Fruit fly (Drosophila melanogaster) whole organism, wandering third instar larva: ENCODE measurements around the gene Scgbeta.
A peak's percentile ranks its signal among the peaks of the same experiment; 100 is the strongest.

Experiments
- Abd-B ChIP-seq: fragments of >200 bp; optimal IDR thresholded peaks from 2 replicates; lab custom pipeline; 2017; ENCODE audit warnings: missing biosample characterization, missing genetic modification characterization
- CG32264 ChIP-seq: fragments of 200-800 bp; sonication (Bioruptor generic); optimal IDR thresholded peaks from 2 replicates; lab custom pipeline; 2016; ENCODE audit warnings: missing biosample characterization, missing genetic modification characterization
- CG9705 ChIP-seq: fragments of 200-800 bp; sonication (Bioruptor generic); optimal IDR thresholded peaks from 2 replicates; lab custom pipeline; 2018; ENCODE audit warnings: missing biosample characterization, mild to moderate bottlenecking, missing genetic modification characterization
- CrebA ChIP-seq: fragments of 200-800 bp; sonication (Bioruptor generic); optimal IDR thresholded peaks from 2 replicates; lab custom pipeline; 2016; ENCODE audit warnings: missing biosample characterization, mild to moderate bottlenecking, missing genetic modification characterization, borderline replicate concordance
- Dfd ChIP-seq: fragments of >200 bp; optimal IDR thresholded peaks from 2 replicates; lab custom pipeline; 2017; ENCODE audit warnings: missing biosample characterization, missing genetic modification characterization
- Dif ChIP-seq: fragments of 200-275, 200-300 bp; sonication (Bioruptor generic); optimal IDR thresholded peaks from 2 replicates; lab custom pipeline; 2018; ENCODE audit warnings: missing biosample characterization, missing genetic modification characterization; ENCODE audit not compliant: partially characterized antibody
- GATAd ChIP-seq: sonication (Bioruptor generic); optimal IDR thresholded peaks from 2 replicates; lab custom pipeline; 2016; ENCODE audit warnings: missing biosample characterization, missing genetic modification characterization
- HLH106 ChIP-seq: fragments of 200-800 bp; optimal IDR thresholded peaks from 3 replicates; lab custom pipeline; 2019; ENCODE audit warnings: missing biosample characterization, mild to moderate bottlenecking, missing genetic modification characterization, moderate library complexity
- Hnf4 ChIP-seq: fragments of 200-800 bp; sonication (Bioruptor generic); optimal IDR thresholded peaks from 2 replicates; lab custom pipeline; 2016; ENCODE audit warnings: missing biosample characterization, mild to moderate bottlenecking, missing genetic modification characterization
- Hr78 ChIP-seq: fragments of >200 bp; optimal IDR thresholded peaks from 2 replicates; lab custom pipeline; 2017; ENCODE audit warnings: missing biosample characterization, missing genetic modification characterization
- Hr83 ChIP-seq: fragments of 200-300 bp; sonication (Bioruptor generic); optimal IDR thresholded peaks from 2 replicates; lab custom pipeline; 2016; ENCODE audit warnings: missing biosample characterization, mild to moderate bottlenecking, missing genetic modification characterization, moderate library complexity; ENCODE audit not compliant: poor library complexity, severe bottlenecking
- Jra ChIP-seq: sonication (Bioruptor generic); optimal IDR thresholded peaks from 2 replicates; lab custom pipeline; 2016; ENCODE audit warnings: missing biosample characterization, missing genetic modification characterization
- Mio ChIP-seq: sonication (Bioruptor generic); optimal IDR thresholded peaks from 2 replicates; lab custom pipeline; 2016; ENCODE audit warnings: missing biosample characterization, missing genetic modification characterization
- Myc ChIP-seq: fragments of >200 bp; optimal IDR thresholded peaks from 2 replicates; lab custom pipeline; 2017
- N ChIP-seq: fragments of >200 bp; optimal IDR thresholded peaks from 2 replicates; lab custom pipeline; 2018; ENCODE audit warnings: missing biosample characterization, missing external identifiers, missing genetic modification characterization
- OdsH ChIP-seq: fragments of 200-800 bp; sonication (Bioruptor generic); optimal IDR thresholded peaks from 2 replicates; lab custom pipeline; 2016; ENCODE audit warnings: missing biosample characterization, mild to moderate bottlenecking, missing genetic modification characterization
- Rel ChIP-seq, 2 experiments: fragments of 200-800 bp; sonication (Bioruptor generic) in 1 of 2; optimal IDR thresholded peaks; 2 replicates in 1 of 2; 3 replicates in 1 of 2; lab custom pipeline; 2016 to 2019; ENCODE audit warnings: mild to moderate bottlenecking in 2 of 2, missing biosample characterization in 2 of 2, missing genetic modification characterization in 2 of 2, moderate library complexity in 1 of 2
- Sp1 ChIP-seq: fragments of 200-800 bp; sonication (Bioruptor generic); optimal IDR thresholded peaks from 3 replicates; lab custom pipeline; 2019; ENCODE audit warnings: missing biosample characterization, mild to moderate bottlenecking, missing genetic modification characterization, moderate library complexity
- Vsx2 ChIP-seq: fragments of 200-300, 225-300 bp; sonication (Bioruptor generic); optimal IDR thresholded peaks from 2 replicates; lab custom pipeline; 2018; ENCODE audit warnings: missing biosample characterization, missing genetic modification characterization; ENCODE audit not compliant: partially characterized antibody
- br ChIP-seq: fragments of 200-800 bp; sonication (Bioruptor generic); optimal IDR thresholded peaks from 2 replicates; lab custom pipeline; 2016; ENCODE audit warnings: missing biosample characterization, missing genetic modification characterization
- brk ChIP-seq: fragments of 200-800 bp; sonication (Bioruptor generic); optimal IDR thresholded peaks from 2 replicates; lab custom pipeline; 2016; ENCODE audit warnings: missing biosample characterization, mild to moderate bottlenecking, missing genetic modification characterization
- dl ChIP-seq, 2 experiments: fragments of 175-275, 200-275 bp in 1 of 2; fragments of 200-275 bp in 1 of 2; sonication (Bioruptor generic); optimal IDR thresholded peaks; lab custom pipeline; 2018; ENCODE audit warnings: mild to moderate bottlenecking in 2 of 2, missing biosample characterization in 2 of 2, missing genetic modification characterization in 2 of 2, moderate library complexity in 2 of 2; ENCODE audit not compliant: partially characterized antibody in 2 of 2, insufficient read depth in 1 of 2
- dmrt93B ChIP-seq: fragments of 200-800 bp; sonication (Bioruptor generic); optimal IDR thresholded peaks from 2 replicates; lab custom pipeline; 2018; ENCODE audit warnings: missing biosample characterization, mild to moderate bottlenecking, missing genetic modification characterization
- dsf ChIP-seq: sonication (Bioruptor generic); optimal IDR thresholded peaks from 2 replicates; lab custom pipeline; 2016; ENCODE audit warnings: missing biosample characterization, missing genetic modification characterization, borderline replicate concordance
- ey ChIP-seq: fragments of 200-800 bp; sonication (Bioruptor generic); optimal IDR thresholded peaks from 2 replicates; lab custom pipeline; 2016; ENCODE audit warnings: missing biosample characterization, missing genetic modification characterization
- foxo ChIP-seq, 2 experiments: fragments of 200-800 bp; sonication (Bioruptor generic); optimal IDR thresholded peaks; 2 replicates in 1 of 2; 3 replicates in 1 of 2; lab custom pipeline; 2016 to 2017; ENCODE audit warnings: missing biosample characterization in 2 of 2, missing genetic modification characterization in 2 of 2
- fru ChIP-seq: fragments of 200-800 bp; sonication (Bioruptor generic); optimal IDR thresholded peaks from 3 replicates; lab custom pipeline; 2016; ENCODE audit warnings: missing biosample characterization, mild to moderate bottlenecking, missing genetic modification characterization
- h ChIP-seq: fragments of 200-800 bp; sonication (Bioruptor generic); optimal IDR thresholded peaks from 3 replicates; lab custom pipeline; 2016; ENCODE audit warnings: missing biosample characterization, mild to moderate bottlenecking, missing genetic modification characterization
- jim ChIP-seq: fragments of 175-275, 200-325 bp; sonication (Bioruptor generic); optimal IDR thresholded peaks from 2 replicates; lab custom pipeline; 2016; ENCODE audit warnings: missing biosample characterization, mild to moderate bottlenecking, missing genetic modification characterization
- lola ChIP-seq: fragments of >200 bp; optimal IDR thresholded peaks from 2 replicates; lab custom pipeline; 2017; ENCODE audit warnings: missing biosample characterization, missing genetic modification characterization
- pan ChIP-seq: fragments of >200 bp; optimal IDR thresholded peaks from 2 replicates; lab custom pipeline; 2017
- psq ChIP-seq: fragments of 200-800 bp; sonication (Bioruptor generic); optimal IDR thresholded peaks from 3 replicates; lab custom pipeline; 2017; ENCODE audit warnings: missing biosample characterization, mild to moderate bottlenecking, missing genetic modification characterization, moderate library complexity
- sage ChIP-seq: fragments of 200-800 bp; sonication (Bioruptor generic); optimal IDR thresholded peaks from 2 replicates; lab custom pipeline; 2016; ENCODE audit warnings: missing biosample characterization, mild to moderate bottlenecking, missing genetic modification characterization
- sv ChIP-seq: fragments of 200-800 bp; sonication (Bioruptor generic); optimal IDR thresholded peaks from 3 replicates; lab custom pipeline; 2016; ENCODE audit warnings: missing biosample characterization, missing genetic modification characterization
- usp ChIP-seq: fragments of >200 bp; optimal IDR thresholded peaks from 2 replicates; lab custom pipeline; 2017; ENCODE audit warnings: missing biosample characterization, missing genetic modification characterization
- woc ChIP-seq: sonication (Bioruptor generic); optimal IDR thresholded peaks from 2 replicates; lab custom pipeline; 2016; ENCODE audit warnings: missing biosample characterization, mild to moderate bottlenecking, missing genetic modification characterization

Scgbeta gene

DNA sequence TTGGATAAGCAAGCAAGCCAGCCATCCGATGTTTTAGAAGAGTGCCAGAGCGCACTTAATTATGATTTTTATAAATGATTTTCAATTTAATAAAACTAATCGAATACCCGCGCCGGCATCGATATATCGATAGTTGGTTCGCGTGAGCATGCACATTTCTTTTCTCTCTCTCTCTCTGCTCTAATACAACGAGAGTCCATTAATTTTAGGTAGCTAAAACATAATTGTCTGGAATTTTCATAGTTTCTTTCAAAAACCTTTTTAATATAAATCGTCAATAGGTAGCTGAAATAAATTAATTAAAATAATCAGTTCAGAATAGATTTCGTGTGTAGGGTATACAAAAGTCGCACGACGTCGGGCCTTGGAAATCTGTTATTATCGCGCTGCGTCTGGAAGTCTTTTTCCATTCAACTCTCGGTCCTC is 26.7 kb upstream of the Scgbeta start, which contains the start of gene CG18549 (continued):
- TF ChIP-seq woc (GFP tag; lab: Kevin White, UChicago) (peak; percentile 100), Abd-B (GFP tag; lab: Kevin White, UChicago) (no peak), lola (GFP tag; lab: Kevin White, UChicago) (no peak), CG9705 (GFP tag; lab: Kevin White, UChicago) (peak; percentile 100), usp (GFP tag; lab: Kevin White, UChicago) (no peak), Dfd (GFP tag; lab: Kevin White, UChicago) (peak; percentile 96), br (GFP tag; lab: Kevin White, UChicago) (peak; percentile 100), pan (lab: Kevin White, UChicago) (no peak), CG32264 (GFP tag; lab: Kevin White, UChicago) (peak; percentile 100), foxo (GFP tag; optimal IDR thresholded peaks at IDR 0.05; lab: Kevin White, UChicago) (peak; percentile 100), N (no peak), h (GFP tag; lab: Kevin White, UChicago) (peak; percentile 100)

DNA sequence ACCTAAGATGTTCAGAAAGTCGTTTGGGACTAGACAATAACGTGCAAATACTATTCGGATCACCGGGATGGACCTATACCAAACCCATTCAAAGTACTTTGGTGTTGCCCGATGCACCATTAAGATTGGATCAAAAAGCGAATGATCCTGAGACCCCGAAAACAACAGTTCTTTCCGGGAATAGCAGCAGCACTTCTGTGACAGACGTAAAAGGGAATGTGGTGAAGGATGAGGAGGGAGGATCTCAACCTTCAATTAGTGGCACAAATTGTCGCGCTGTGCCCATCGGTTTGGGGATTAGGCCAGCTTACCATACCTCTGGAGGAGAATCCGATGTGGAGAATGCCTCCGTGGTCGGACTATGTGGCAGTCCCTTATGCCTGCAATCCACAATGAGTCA is 26.1 kb upstream of the Scgbeta start:
- TF ChIP-seq foxo (GFP tag; optimal IDR thresholded peaks at IDR 0.05; lab: Kevin White, UChicago): no peak
- TF ChIP-seq woc (GFP tag; lab: Kevin White, UChicago): no peak
- TF ChIP-seq Sp1 (GFP tag; lab: Kevin White, UChicago): no peak
- no peak for TF ChIP-seq Vsx2 (GFP tag; lab: Kevin White, UChicago)
- TF ChIP-seq GATAd (GFP tag; lab: Kevin White, UChicago): no peak
- TF ChIP-seq dmrt93B (GFP tag; lab: Kevin White, UChicago): no peak
- TF ChIP-seq CG9705 (GFP tag; lab: Kevin White, UChicago): no peak
- no peak for TF ChIP-seq usp (GFP tag; lab: Kevin White, UChicago)
- no peak for TF ChIP-seq jim (GFP tag; lab: Kevin White, UChicago)
- no peak for TF ChIP-seq Mio (GFP tag; lab: Kevin White, UChicago)
- no peak for TF ChIP-seq h (GFP tag; lab: Kevin White, UChicago)
- no peak for TF ChIP-seq psq (GFP tag; lab: Kevin White, UChicago)
- TF ChIP-seq sage (GFP tag; lab: Kevin White, UChicago): no peak
- no peak for TF ChIP-seq Myc (lab: Kevin White, UChicago)
- no peak for TF ChIP-seq ey (GFP tag; lab: Kevin White, UChicago)
- no peak for TF ChIP-seq dl (GFP tag; optimal IDR thresholded peaks at IDR 0.05; lab: Kevin White, UChicago; ENCODE audit: insufficient read depth in 1 of 2, partially characterized antibody in 2 of 2)

DNA sequence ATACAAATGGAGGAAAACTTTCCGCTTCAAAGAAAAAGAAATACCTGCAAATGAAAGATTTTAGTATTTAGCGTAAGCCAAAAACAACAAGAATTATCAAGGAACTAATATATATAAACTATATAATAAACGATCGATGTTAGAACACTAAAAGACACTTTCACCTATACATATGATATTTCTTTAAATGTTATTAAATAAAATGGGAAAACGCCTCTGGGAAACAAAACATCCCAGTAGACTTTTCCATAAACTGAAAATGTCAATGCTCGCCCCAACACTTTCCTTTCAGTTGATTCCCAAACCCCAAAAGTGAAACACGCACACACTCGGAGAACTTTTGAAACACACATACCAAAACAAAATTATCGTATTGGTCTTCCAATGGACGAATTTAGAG is 25.1 kb upstream of the Scgbeta start, which contains the start of gene vrs:
TSS of gene vrs (plus strand) at position 301 of the 400 bp plus-strand sequence.
- no peak for TF ChIP-seq HLH106
- TF ChIP-seq Vsx2 (GFP tag; lab: Kevin White, UChicago): no peak
- TF ChIP-seq lola (GFP tag; lab: Kevin White, UChicago): no peak
- no peak for TF ChIP-seq Myc (lab: Kevin White, UChicago)
- no peak for TF ChIP-seq Hr83 (GFP tag; lab: Kevin White, UChicago)
- no peak for TF ChIP-seq dl (GFP tag; optimal IDR thresholded peaks at IDR 0.05; lab: Kevin White, UChicago; ENCODE audit: insufficient read depth in 1 of 2, partially characterized antibody in 2 of 2)
- TF ChIP-seq Hnf4: no peak
- no peak for TF ChIP-seq CrebA (GFP tag; lab: Kevin White, UChicago)
- TF ChIP-seq fru (GFP tag; lab: Kevin White, UChicago): no peak
- no peak for TF ChIP-seq OdsH (GFP tag; lab: Kevin White, UChicago)
- no peak for TF ChIP-seq jim (GFP tag; lab: Kevin White, UChicago)
- TF ChIP-seq Rel (GFP tag; optimal IDR thresholded peaks at IDR 0.05; lab: Kevin White, UChicago): no peak
- TF ChIP-seq Rel (tag; optimal IDR thresholded peaks at IDR 0.05; lab: Kevin White, UChicago): no peak
- TF ChIP-seq, all 38 proteins: peak for 0

DNA sequence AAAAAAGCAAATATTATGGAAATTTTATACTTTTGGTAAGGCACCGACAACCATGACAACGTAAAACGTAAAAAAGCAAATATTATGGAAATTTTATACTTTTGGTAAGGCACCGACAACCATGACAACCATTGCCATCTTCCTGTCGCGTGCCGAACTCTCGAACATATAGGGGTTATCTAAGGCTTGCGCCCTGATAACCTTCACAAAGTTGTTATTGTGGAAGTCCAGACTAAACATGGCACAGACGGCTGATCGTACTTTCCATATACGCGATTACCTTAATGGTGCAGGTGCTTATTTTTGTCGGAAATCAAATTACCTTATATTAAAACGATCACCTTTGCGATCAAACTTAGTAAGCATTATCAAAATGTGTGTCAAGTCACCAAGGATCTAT is 23.2 kb upstream of the Scgbeta start:
- TF ChIP-seq sv (GFP tag; lab: Kevin White, UChicago): no peak
- no peak for TF ChIP-seq Jra
- no peak for TF ChIP-seq dmrt93B (GFP tag; lab: Kevin White, UChicago)
- TF ChIP-seq Hr78 (GFP tag; lab: Kevin White, UChicago): no peak
- TF ChIP-seq N: no peak
- no peak for TF ChIP-seq Rel (GFP tag; optimal IDR thresholded peaks at IDR 0.05; lab: Kevin White, UChicago)
- TF ChIP-seq Rel (tag; optimal IDR thresholded peaks at IDR 0.05; lab: Kevin White, UChicago): peak; percentile 14
- TF ChIP-seq brk (GFP tag; lab: Kevin White, UChicago): no peak
- TF ChIP-seq dsf: no peak
- TF ChIP-seq CG32264 (GFP tag; lab: Kevin White, UChicago): no peak
- no peak for TF ChIP-seq usp (GFP tag; lab: Kevin White, UChicago)
- TF ChIP-seq h (GFP tag; lab: Kevin White, UChicago): peak; percentile 43
- no peak for TF ChIP-seq Dif (GFP tag; lab: Kevin White, UChicago)
